Worm (Caenorhabditis elegans) whole organism, mixed stage, embryonic: ENCODE results near the gene jac-1.

Experiments
- ces-1 ChIP-seq: fragments of 150-350 bp; optimal IDR thresholded peaks from 2 replicates; lab custom pipeline; 2014; ENCODE audit warnings: missing biosample characterization, missing genetic modification reagents, missing genetic modification characterization
- flh-1 ChIP-seq: fragments of 200-800 bp; sonication (Bioruptor generic); optimal IDR thresholded peaks from 2 replicates; lab custom pipeline; 2018; ENCODE audit warnings: mild to moderate bottlenecking, missing genetic modification characterization, moderate library complexity, missing compliant biosample characterization
- lin-32 ChIP-seq: fragments of 200-800 bp; sonication (Bioruptor generic); optimal IDR thresholded peaks from 2 replicates; lab custom pipeline; 2018; ENCODE audit warnings: mild to moderate bottlenecking, missing genetic modification characterization, missing compliant biosample characterization
- mep-1 ChIP-seq: fragments of 150-350 bp; optimal IDR thresholded peaks from 2 replicates; lab custom pipeline; 2017; ENCODE audit warnings: missing biosample characterization, missing genetic modification reagents, missing genetic modification characterization, inconsistent platforms
- nhr-12 ChIP-seq: fragments of 150-350 bp; optimal IDR thresholded peaks from 2 replicates; lab custom pipeline; 2014; ENCODE audit warnings: missing biosample characterization, missing genetic modification characterization
- nhr-237 ChIP-seq: fragments of 150-350 bp; optimal IDR thresholded peaks from 2 replicates; lab custom pipeline; 2014; ENCODE audit warnings: missing biosample characterization, missing genetic modification characterization
- nhr-76 ChIP-seq: sonication (generic microtip); optimal IDR thresholded peaks from 2 replicates; lab custom pipeline; 2017; ENCODE audit warnings: missing biosample characterization, missing genetic modification characterization
- pha-4 ChIP-seq: fragments of 150-350 bp; optimal IDR thresholded peaks from 2 replicates; lab custom pipeline; 2018; ENCODE audit warnings: missing biosample characterization, missing genetic modification reagents, missing genetic modification characterization
- snpc-4 ChIP-seq: fragments of 150-350 bp; optimal IDR thresholded peaks from 2 replicates; lab custom pipeline; 2014; ENCODE audit warnings: missing biosample characterization, missing genetic modification characterization
- unc-120 ChIP-seq: sonication (generic microtip); optimal IDR thresholded peaks from 2 replicates; lab custom pipeline; 2017; ENCODE audit warnings: missing genetic modification characterization, missing compliant biosample characterization; ENCODE audit not compliant: poor library complexity, severe bottlenecking
- unc-62 ChIP-seq: fragments of 150-350 bp; optimal IDR thresholded peaks from 2 replicates; lab custom pipeline; 2014; ENCODE audit warnings: missing biosample characterization, missing genetic modification reagents, missing genetic modification characterization

ce11 chrIV:15999692-16000091, 27.0 kb downstream of the jac-1 start:
- TF ChIP-seq nhr-12 (no peak), unc-120 (no peak), nhr-76 (no peak), unc-62 (GFP tag; lab: Kevin White, UChicago) (no peak), pha-4 (no peak), snpc-4 (no peak), nhr-237 (tag; lab: Kevin White, UChicago) (no peak), mep-1 (tag; lab: Kevin White, UChicago) (no peak), lin-32 (GFP tag; lab: Kevin White, UChicago) (no peak), flh-1 (GFP tag; lab: Kevin White, UChicago) (no peak), ces-1 (GFP tag; lab: Kevin White, UChicago) (no peak)
